Worm (Caenorhabditis elegans) whole organism, mixed stage, embryonic: ENCODE measurements around the gene sna-3.

ENCODE experiments used
- M03D4.4 ChIP-seq: sonication (generic microtip); optimal IDR thresholded peaks from 2 replicates; lab custom pipeline; 2017; ENCODE audit warnings: mild to moderate bottlenecking, missing genetic modification characterization, missing compliant biosample characterization
- bed-3 ChIP-seq: fragments of 200-800 bp; sonication (Bioruptor generic); optimal IDR thresholded peaks from 3 replicates; lab custom pipeline; 2018; ENCODE audit warnings: mild to moderate bottlenecking, missing genetic modification characterization, moderate library complexity, missing compliant biosample characterization
- blmp-1 ChIP-seq: fragments of 150-350 bp; optimal IDR thresholded peaks from 2 replicates; lab custom pipeline; 2014; ENCODE audit warnings: missing biosample characterization, missing genetic modification characterization
- ceh-39 ChIP-seq: fragments of 150-350 bp; optimal IDR thresholded peaks from 2 replicates; lab custom pipeline; 2014; ENCODE audit warnings: missing biosample characterization, missing genetic modification characterization
- ceh-43 ChIP-seq: fragments of 200-800 bp; sonication (Bioruptor generic); optimal IDR thresholded peaks from 2 replicates; lab custom pipeline; 2018; ENCODE audit warnings: mild to moderate bottlenecking, missing genetic modification characterization, moderate library complexity, missing compliant biosample characterization
- ceh-83 ChIP-seq: fragments of 200-800 bp; sonication (Bioruptor generic); optimal IDR thresholded peaks from 2 replicates; lab custom pipeline; 2018; ENCODE audit warnings: mild to moderate bottlenecking, missing genetic modification characterization, missing compliant biosample characterization
- ces-1 ChIP-seq: fragments of 150-350 bp; optimal IDR thresholded peaks from 2 replicates; lab custom pipeline; 2014; ENCODE audit warnings: missing biosample characterization, missing genetic modification reagents, missing genetic modification characterization
- cnd-1 ChIP-seq: fragments of 200-800 bp; sonication (Bioruptor generic); optimal IDR thresholded peaks from 2 replicates; lab custom pipeline; 2018; ENCODE audit warnings: mild to moderate bottlenecking, missing genetic modification characterization, missing compliant biosample characterization
- drap-1 ChIP-seq: fragments of 200-800 bp; sonication (Bioruptor generic); optimal IDR thresholded peaks from 3 replicates; lab custom pipeline; 2018; ENCODE audit warnings: mild to moderate bottlenecking, missing genetic modification characterization, missing compliant biosample characterization
- elt-1 ChIP-seq: sonication (generic microtip); optimal IDR thresholded peaks from 2 replicates; lab custom pipeline; 2017; ENCODE audit warnings: missing genetic modification characterization, mild to moderate bottlenecking, missing compliant biosample characterization, antibody characterized with exemption, moderate library complexity, borderline replicate concordance; ENCODE audit not compliant: insufficient read depth
- elt-3 ChIP-seq: fragments of 150-350 bp; optimal IDR thresholded peaks from 2 replicates; lab custom pipeline; 2014; ENCODE audit warnings: missing biosample characterization, missing genetic modification characterization
- flh-1 ChIP-seq: fragments of 200-800 bp; sonication (Bioruptor generic); optimal IDR thresholded peaks from 2 replicates; lab custom pipeline; 2018; ENCODE audit warnings: mild to moderate bottlenecking, missing genetic modification characterization, moderate library complexity, missing compliant biosample characterization
- ham-2 ChIP-seq: fragments of 200-800 bp; sonication (Bioruptor generic); optimal IDR thresholded peaks from 2 replicates; lab custom pipeline; 2018; ENCODE audit warnings: mild to moderate bottlenecking, missing genetic modification characterization, missing compliant biosample characterization
- hlh-1 ChIP-seq: fragments of 150-350 bp; optimal IDR thresholded peaks from 2 replicates; lab custom pipeline; 2014; ENCODE audit warnings: missing biosample characterization, missing genetic modification reagents, missing genetic modification characterization
- lin-32 ChIP-seq: fragments of 200-800 bp; sonication (Bioruptor generic); optimal IDR thresholded peaks from 2 replicates; lab custom pipeline; 2018; ENCODE audit warnings: mild to moderate bottlenecking, missing genetic modification characterization, missing compliant biosample characterization
- lsy-2 ChIP-seq: fragments of 150-350 bp; optimal IDR thresholded peaks from 2 replicates; lab custom pipeline; 2014; ENCODE audit warnings: missing biosample characterization, missing genetic modification characterization
- mab-5 ChIP-seq: fragments of 150-350 bp; optimal IDR thresholded peaks from 2 replicates; lab custom pipeline; 2014; ENCODE audit warnings: missing biosample characterization, missing genetic modification characterization
- mep-1 ChIP-seq: fragments of 150-350 bp; optimal IDR thresholded peaks from 2 replicates; lab custom pipeline; 2017; ENCODE audit warnings: missing biosample characterization, missing genetic modification reagents, missing genetic modification characterization, inconsistent platforms
- mls-2 ChIP-seq: sonication (generic microtip); optimal IDR thresholded peaks from 2 replicates; lab custom pipeline; 2016; ENCODE audit warnings: mild to moderate bottlenecking, missing genetic modification characterization, moderate library complexity, missing compliant biosample characterization
- nhr-12 ChIP-seq: fragments of 150-350 bp; optimal IDR thresholded peaks from 2 replicates; lab custom pipeline; 2014; ENCODE audit warnings: missing biosample characterization, missing genetic modification characterization
- nhr-2 ChIP-seq: fragments of 150-350 bp; optimal IDR thresholded peaks from 2 replicates; lab custom pipeline; 2014; ENCODE audit warnings: missing biosample characterization, missing genetic modification characterization
- nhr-237 ChIP-seq: fragments of 150-350 bp; optimal IDR thresholded peaks from 2 replicates; lab custom pipeline; 2014; ENCODE audit warnings: missing biosample characterization, missing genetic modification characterization
- nhr-76 ChIP-seq: sonication (generic microtip); optimal IDR thresholded peaks from 2 replicates; lab custom pipeline; 2017; ENCODE audit warnings: missing biosample characterization, missing genetic modification characterization
- sem-2 ChIP-seq: fragments of 200-800 bp; sonication (Bioruptor generic); optimal IDR thresholded peaks from 2 replicates; lab custom pipeline; 2018; ENCODE audit warnings: mild to moderate bottlenecking, missing genetic modification characterization, missing compliant biosample characterization
- snpc-4 ChIP-seq: fragments of 150-350 bp; optimal IDR thresholded peaks from 2 replicates; lab custom pipeline; 2014; ENCODE audit warnings: missing biosample characterization, missing genetic modification characterization
- sptf-1 ChIP-seq: sonication (generic microtip); optimal IDR thresholded peaks from 2 replicates; lab custom pipeline; 2017; ENCODE audit warnings: mild to moderate bottlenecking, missing genetic modification characterization, moderate library complexity, missing compliant biosample characterization
- tbx-8 ChIP-seq: fragments of 200-800 bp; sonication (Bioruptor generic); optimal IDR thresholded peaks from 2 replicates; lab custom pipeline; 2018; ENCODE audit warnings: mild to moderate bottlenecking, missing genetic modification characterization, moderate library complexity, missing compliant biosample characterization
- unc-120 ChIP-seq: sonication (generic microtip); optimal IDR thresholded peaks from 2 replicates; lab custom pipeline; 2017; ENCODE audit warnings: missing genetic modification characterization, missing compliant biosample characterization; ENCODE audit not compliant: poor library complexity, severe bottlenecking
- unc-39 ChIP-seq: fragments of 150-350 bp; optimal IDR thresholded peaks from 2 replicates; lab custom pipeline; 2014; ENCODE audit warnings: missing biosample characterization, missing genetic modification characterization
- unc-62 ChIP-seq: fragments of 150-350 bp; optimal IDR thresholded peaks from 2 replicates; lab custom pipeline; 2014; ENCODE audit warnings: missing biosample characterization, missing genetic modification reagents, missing genetic modification characterization
- zip-8 ChIP-seq: fragments of 150-350 bp; optimal IDR thresholded peaks from 2 replicates; lab custom pipeline; 2014; ENCODE audit warnings: missing biosample characterization, missing genetic modification characterization
- ztf-11 ChIP-seq: fragments of 150-350 bp; optimal IDR thresholded peaks from 2 replicates; lab custom pipeline; 2014; ENCODE audit warnings: missing biosample characterization, missing genetic modification characterization

sna-3 gene

DNA sequence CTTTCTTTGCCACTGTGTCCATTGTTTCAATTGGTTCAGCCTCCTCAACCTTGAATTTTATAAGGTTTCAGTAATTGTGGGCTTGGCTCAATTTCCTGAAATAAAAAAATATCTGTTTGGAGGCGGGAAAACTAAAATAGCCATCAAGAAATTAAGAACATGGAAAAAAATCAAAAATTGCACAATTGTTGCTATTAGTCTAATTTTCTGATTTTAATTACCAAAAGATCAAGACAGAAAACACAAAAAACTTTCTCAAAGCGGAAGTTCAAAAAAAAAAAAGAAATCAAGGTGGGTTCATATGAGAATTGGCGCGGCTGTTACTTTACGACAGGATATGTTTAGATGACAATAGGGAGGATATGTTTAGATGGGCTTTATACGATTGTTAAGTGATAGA, 24.9 kb upstream of the sna-3 start, which contains the start of gene esyt-2:
Gene esyt-2 (minus strand): TSS at position 101 of the 400 bp plus-strand sequence.
- no peak for TF ChIP-seq nhr-2
- TF ChIP-seq lin-32 (GFP tag; lab: Kevin White, UChicago) = no peak
- no peak for TF ChIP-seq ceh-43 (GFP tag; lab: Kevin White, UChicago)
- TF ChIP-seq mab-5 = no peak
- no peak for TF ChIP-seq ztf-11
- TF ChIP-seq mep-1 (tag; lab: Kevin White, UChicago) = no peak
- no peak for TF ChIP-seq flh-1
- no peak for TF ChIP-seq hlh-1 (tag; lab: Kevin White, UChicago)
- TF ChIP-seq unc-120 (tag; lab: Kevin White, UChicago) = no peak
- TF ChIP-seq M03D4.4 (tag; lab: Kevin White, UChicago) = no peak

DNA sequence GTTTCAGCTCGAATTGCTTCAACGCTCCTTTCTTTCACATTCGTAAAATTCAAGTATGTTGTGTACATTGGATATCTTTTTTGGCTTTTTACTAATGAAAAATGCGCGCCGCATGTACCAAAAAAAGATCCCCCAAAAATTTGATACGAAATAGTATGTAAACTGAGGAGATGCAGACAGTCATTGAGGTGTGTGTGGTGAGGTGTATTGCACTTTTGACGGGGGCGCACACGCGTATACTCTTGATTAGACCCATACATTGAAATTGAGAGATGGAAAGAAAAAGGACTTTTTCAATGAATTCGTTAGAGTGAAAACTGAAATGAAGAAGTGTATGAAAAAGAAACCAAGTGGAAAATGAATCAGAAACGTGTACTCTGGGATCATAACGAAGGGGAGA, 15.4 kb upstream of the sna-3 start:
- no peak for TF ChIP-seq nhr-237 (tag; lab: Kevin White, UChicago)

DNA sequence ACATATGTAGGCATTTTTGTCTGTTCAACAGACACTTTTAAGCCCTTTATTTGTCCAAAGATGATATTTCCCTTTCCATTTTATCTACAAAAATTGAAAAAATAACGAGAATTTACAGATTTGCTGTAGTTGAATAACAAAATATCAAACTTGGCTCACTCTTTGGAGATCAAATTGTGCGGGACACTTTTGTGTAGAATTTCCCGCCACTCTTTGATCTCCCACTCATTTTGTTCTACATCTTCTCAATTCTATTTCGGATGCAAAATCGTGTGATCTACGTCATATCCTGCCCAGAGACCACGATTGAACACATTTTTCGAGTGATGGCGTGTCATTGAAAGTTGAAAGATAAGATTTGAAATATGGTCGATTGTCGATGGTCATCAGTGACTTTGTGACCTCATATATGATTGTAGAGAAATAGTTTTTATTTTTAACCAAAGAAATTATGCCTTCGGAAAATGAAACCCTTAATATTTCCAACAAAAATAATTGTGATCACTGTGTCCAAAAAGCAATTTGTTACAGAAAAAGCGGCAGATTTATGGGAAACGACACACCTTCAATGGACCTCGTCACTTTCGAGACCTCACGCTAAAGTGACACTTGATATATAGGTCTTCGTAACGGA, 10.9 kb upstream of the sna-3 start, which contains the start of gene hot-4:
Gene hot-4 (plus strand): TSS at position 584 of the 634 bp plus-strand sequence.
- TF ChIP-seq ham-2 (GFP tag; lab: Kevin White, UChicago) (no peak), ces-1 (GFP tag; lab: Kevin White, UChicago) (no peak), elt-1 (no peak), blmp-1 (no peak), nhr-2 (no peak), nhr-237 (tag; lab: Kevin White, UChicago) (no peak), mep-1 (tag; lab: Kevin White, UChicago) (no peak), mls-2 (tag; lab: Kevin White, UChicago) (no peak), drap-1 (GFP tag; lab: Kevin White, UChicago) (no peak), cnd-1 (tag; lab: Kevin White, UChicago) (no peak), lsy-2 (tag; lab: Kevin White, UChicago) (no peak), bed-3 (GFP tag; lab: Kevin White, UChicago) (no peak)

DNA sequence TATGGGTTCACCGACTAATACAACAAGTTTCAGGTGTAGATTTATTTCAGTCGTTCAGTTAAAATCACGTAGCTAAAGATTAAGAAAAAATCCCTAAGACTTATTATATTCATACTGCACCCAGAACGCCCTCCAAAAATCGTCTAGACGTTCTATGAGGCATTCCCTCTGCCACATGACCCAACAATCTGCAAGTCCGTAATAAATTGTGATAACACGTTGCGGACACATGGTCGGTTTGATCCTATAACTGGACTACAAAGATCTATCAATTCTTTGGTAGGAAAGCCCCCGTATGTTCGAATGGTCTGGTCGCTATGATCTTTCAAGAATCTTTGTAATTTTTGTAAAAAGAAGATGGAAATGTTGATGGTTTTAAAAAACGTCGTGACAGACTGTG, 9.9 kb upstream of the sna-3 start:
- TF ChIP-seq hlh-1 (tag; lab: Kevin White, UChicago) (no peak), unc-120 (tag; lab: Kevin White, UChicago) (no peak), M03D4.4 (tag; lab: Kevin White, UChicago) (no peak), mab-5 (no peak), unc-62 (GFP tag; lab: Kevin White, UChicago) (no peak), bed-3 (GFP tag; lab: Kevin White, UChicago) (no peak), lsy-2 (tag; lab: Kevin White, UChicago) (no peak), sptf-1 (tag; lab: Kevin White, UChicago) (no peak), unc-39 (tag; lab: Kevin White, UChicago) (no peak), zip-8 (no peak), mep-1 (tag; lab: Kevin White, UChicago) (no peak), snpc-4 (no peak)

DNA sequence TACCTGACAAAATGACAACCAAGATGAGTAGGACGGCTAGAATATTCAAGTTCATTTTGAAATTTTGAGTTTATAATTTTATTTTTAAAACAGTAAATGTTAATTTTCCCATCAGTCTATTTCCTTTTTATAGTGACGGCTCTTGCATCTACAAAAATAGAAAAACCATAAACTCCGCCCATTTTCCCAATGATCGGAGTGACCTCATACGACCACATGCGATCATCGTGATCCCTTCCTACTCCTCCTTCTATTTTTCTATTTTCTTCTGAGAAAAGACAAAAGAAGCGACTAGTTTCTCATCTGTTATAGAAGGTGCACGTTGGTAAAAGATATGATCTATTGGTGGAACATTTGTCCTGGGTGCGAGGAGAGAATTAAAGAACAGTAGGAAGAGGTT, 9.5 kb upstream of the sna-3 start, which contains the start of gene C23G10.11:
Gene C23G10.11 (minus strand): TSS at position 101 of the 400 bp plus-strand sequence.
- TF ChIP-seq mls-2 (tag; lab: Kevin White, UChicago) (no peak), tbx-8 (GFP tag; lab: Kevin White, UChicago) (no peak), ceh-39 (tag; lab: Kevin White, UChicago) (no peak), sem-2 (GFP tag; lab: Kevin White, UChicago) (no peak), snpc-4 (no peak), zip-8 (no peak), bed-3 (GFP tag; lab: Kevin White, UChicago) (no peak), ztf-11 (no peak), ceh-83 (GFP tag; lab: Kevin White, UChicago) (no peak), ham-2 (GFP tag; lab: Kevin White, UChicago) (no peak), nhr-76 (tag; lab: Kevin White, UChicago) (no peak), M03D4.4 (tag; lab: Kevin White, UChicago) (no peak), nhr-12 (tag; lab: Kevin White, UChicago) (no peak), elt-3 (no peak)
- TF ChIP-seq, all 35 proteins: peak for 0
